Fruit fly (Drosophila melanogaster) whole organism, wandering third instar larva: ENCODE data around the gene Pgk.
A peak's percentile ranks its signal among the peaks of the same experiment; 100 is the strongest.

Experiments
- Abd-B ChIP-seq: fragments of >200 bp; optimal IDR thresholded peaks from 2 replicates; lab custom pipeline; 2017; ENCODE audit warnings: missing biosample characterization, missing genetic modification characterization
- CG9705 ChIP-seq: fragments of 200-800 bp; sonication (Bioruptor generic); optimal IDR thresholded peaks from 2 replicates; lab custom pipeline; 2018; ENCODE audit warnings: missing biosample characterization, mild to moderate bottlenecking, missing genetic modification characterization
- Dif ChIP-seq: fragments of 200-275, 200-300 bp; sonication (Bioruptor generic); optimal IDR thresholded peaks from 2 replicates; lab custom pipeline; 2018; ENCODE audit warnings: missing biosample characterization, missing genetic modification characterization; ENCODE audit not compliant: partially characterized antibody
- GATAd ChIP-seq: sonication (Bioruptor generic); optimal IDR thresholded peaks from 2 replicates; lab custom pipeline; 2016; ENCODE audit warnings: missing biosample characterization, missing genetic modification characterization
- HLH106 ChIP-seq: fragments of 200-800 bp; optimal IDR thresholded peaks from 3 replicates; lab custom pipeline; 2019; ENCODE audit warnings: missing biosample characterization, mild to moderate bottlenecking, missing genetic modification characterization, moderate library complexity
- Mio ChIP-seq: sonication (Bioruptor generic); optimal IDR thresholded peaks from 2 replicates; lab custom pipeline; 2016; ENCODE audit warnings: missing biosample characterization, missing genetic modification characterization
- Myc ChIP-seq: fragments of >200 bp; optimal IDR thresholded peaks from 2 replicates; lab custom pipeline; 2017
- N ChIP-seq: fragments of >200 bp; optimal IDR thresholded peaks from 2 replicates; lab custom pipeline; 2018; ENCODE audit warnings: missing biosample characterization, missing external identifiers, missing genetic modification characterization
- OdsH ChIP-seq: fragments of 200-800 bp; sonication (Bioruptor generic); optimal IDR thresholded peaks from 2 replicates; lab custom pipeline; 2016; ENCODE audit warnings: missing biosample characterization, mild to moderate bottlenecking, missing genetic modification characterization
- Rel ChIP-seq, 2 experiments: fragments of 200-800 bp; sonication (Bioruptor generic) in 1 of 2; optimal IDR thresholded peaks; 2 replicates in 1 of 2; 3 replicates in 1 of 2; lab custom pipeline; 2016 to 2019; ENCODE audit warnings: mild to moderate bottlenecking in 2 of 2, missing biosample characterization in 2 of 2, missing genetic modification characterization in 2 of 2, moderate library complexity in 1 of 2
- Sp1 ChIP-seq: fragments of 200-800 bp; sonication (Bioruptor generic); optimal IDR thresholded peaks from 3 replicates; lab custom pipeline; 2019; ENCODE audit warnings: missing biosample characterization, mild to moderate bottlenecking, missing genetic modification characterization, moderate library complexity
- Vsx2 ChIP-seq: fragments of 200-300, 225-300 bp; sonication (Bioruptor generic); optimal IDR thresholded peaks from 2 replicates; lab custom pipeline; 2018; ENCODE audit warnings: missing biosample characterization, missing genetic modification characterization; ENCODE audit not compliant: partially characterized antibody
- brk ChIP-seq: fragments of 200-800 bp; sonication (Bioruptor generic); optimal IDR thresholded peaks from 2 replicates; lab custom pipeline; 2016; ENCODE audit warnings: missing biosample characterization, mild to moderate bottlenecking, missing genetic modification characterization
- dl ChIP-seq, 2 experiments: fragments of 175-275, 200-275 bp in 1 of 2; fragments of 200-275 bp in 1 of 2; sonication (Bioruptor generic); optimal IDR thresholded peaks; lab custom pipeline; 2018; ENCODE audit warnings: mild to moderate bottlenecking in 2 of 2, missing biosample characterization in 2 of 2, missing genetic modification characterization in 2 of 2, moderate library complexity in 2 of 2; ENCODE audit not compliant: partially characterized antibody in 2 of 2, insufficient read depth in 1 of 2
- dmrt93B ChIP-seq: fragments of 200-800 bp; sonication (Bioruptor generic); optimal IDR thresholded peaks from 2 replicates; lab custom pipeline; 2018; ENCODE audit warnings: missing biosample characterization, mild to moderate bottlenecking, missing genetic modification characterization
- dsf ChIP-seq: sonication (Bioruptor generic); optimal IDR thresholded peaks from 2 replicates; lab custom pipeline; 2016; ENCODE audit warnings: missing biosample characterization, missing genetic modification characterization, borderline replicate concordance
- ey ChIP-seq: fragments of 200-800 bp; sonication (Bioruptor generic); optimal IDR thresholded peaks from 2 replicates; lab custom pipeline; 2016; ENCODE audit warnings: missing biosample characterization, missing genetic modification characterization
- fru ChIP-seq: fragments of 200-800 bp; sonication (Bioruptor generic); optimal IDR thresholded peaks from 3 replicates; lab custom pipeline; 2016; ENCODE audit warnings: missing biosample characterization, mild to moderate bottlenecking, missing genetic modification characterization
- h ChIP-seq: fragments of 200-800 bp; sonication (Bioruptor generic); optimal IDR thresholded peaks from 3 replicates; lab custom pipeline; 2016; ENCODE audit warnings: missing biosample characterization, mild to moderate bottlenecking, missing genetic modification characterization
- jim ChIP-seq: fragments of 175-275, 200-325 bp; sonication (Bioruptor generic); optimal IDR thresholded peaks from 2 replicates; lab custom pipeline; 2016; ENCODE audit warnings: missing biosample characterization, mild to moderate bottlenecking, missing genetic modification characterization
- lola ChIP-seq: fragments of >200 bp; optimal IDR thresholded peaks from 2 replicates; lab custom pipeline; 2017; ENCODE audit warnings: missing biosample characterization, missing genetic modification characterization
- psq ChIP-seq: fragments of 200-800 bp; sonication (Bioruptor generic); optimal IDR thresholded peaks from 3 replicates; lab custom pipeline; 2017; ENCODE audit warnings: missing biosample characterization, mild to moderate bottlenecking, missing genetic modification characterization, moderate library complexity
- rgr ChIP-seq: fragments of 200-800 bp; sonication (Bioruptor generic); optimal IDR thresholded peaks from 3 replicates; lab custom pipeline; 2016; ENCODE audit warnings: missing biosample characterization, mild to moderate bottlenecking, missing genetic modification characterization
- sv ChIP-seq: fragments of 200-800 bp; sonication (Bioruptor generic); optimal IDR thresholded peaks from 3 replicates; lab custom pipeline; 2016; ENCODE audit warnings: missing biosample characterization, missing genetic modification characterization
- tai ChIP-seq: sonication (Bioruptor generic); optimal IDR thresholded peaks from 2 replicates; lab custom pipeline; 2016; ENCODE audit warnings: missing biosample characterization, missing genetic modification characterization
- usp ChIP-seq: fragments of >200 bp; optimal IDR thresholded peaks from 2 replicates; lab custom pipeline; 2017; ENCODE audit warnings: missing biosample characterization, missing genetic modification characterization
- woc ChIP-seq: sonication (Bioruptor generic); optimal IDR thresholded peaks from 2 replicates; lab custom pipeline; 2016; ENCODE audit warnings: missing biosample characterization, mild to moderate bottlenecking, missing genetic modification characterization

Pgk gene

dm6 chr2L:2725374-2725773, 27.5 kb downstream of the Pgk start, which contains the start of gene CG31689:
Gene CG31689 (plus strand): TSS chr2L:2725674.
- TF ChIP-seq Dif (GFP tag; lab: Kevin White, UChicago), result no peak
- TF ChIP-seq Abd-B, result no peak
- TF ChIP-seq h (GFP tag; lab: Kevin White, UChicago), result no peak
- TF ChIP-seq HLH106, result no peak
- no peak for TF ChIP-seq dl (GFP tag; optimal IDR thresholded peaks at IDR 0.05; lab: Kevin White, UChicago; ENCODE audit: insufficient read depth in 1 of 2, partially characterized antibody in 2 of 2)
- TF ChIP-seq CG9705, result no peak
- no peak for TF ChIP-seq sv (GFP tag; lab: Kevin White, UChicago)
- TF ChIP-seq Rel (GFP tag; optimal IDR thresholded peaks at IDR 0.05; lab: Kevin White, UChicago), result no peak
- no peak for TF ChIP-seq Rel (tag; optimal IDR thresholded peaks at IDR 0.05; lab: Kevin White, UChicago)
- TF ChIP-seq Mio (GFP tag; lab: Kevin White, UChicago), result no peak
- no peak for TF ChIP-seq Vsx2
- no peak for TF ChIP-seq woc (GFP tag; lab: Kevin White, UChicago)
- TF ChIP-seq tai, result no peak
- TF ChIP-seq usp (GFP tag; lab: Kevin White, UChicago), result no peak
- TF ChIP-seq rgr (GFP tag; lab: Kevin White, UChicago), result no peak
- no peak for TF ChIP-seq OdsH (GFP tag; lab: Kevin White, UChicago)
- no peak for TF ChIP-seq jim (GFP tag; lab: Kevin White, UChicago)
- TF ChIP-seq N (GFP tag; lab: Kevin White, UChicago), result no peak

dm6 chr2L:2724459-2724858, 28.4 kb downstream of the Pgk start:
- no peak for TF ChIP-seq CG9705
- peak; percentile 54 for TF ChIP-seq Myc (lab: Kevin White, UChicago)
- TF ChIP-seq, all 38 proteins: peak for 1

- TF ChIP-seq lola (GFP tag; lab: Kevin White, UChicago), result no peak
- TF ChIP-seq dsf, result no peak
- no peak for TF ChIP-seq Myc (lab: Kevin White, UChicago)
- TF ChIP-seq dmrt93B, result no peak
- no peak for TF ChIP-seq woc (GFP tag; lab: Kevin White, UChicago)
- no peak for TF ChIP-seq Mio (GFP tag; lab: Kevin White, UChicago)
- TF ChIP-seq ey (GFP tag; lab: Kevin White, UChicago), result no peak
- no peak for TF ChIP-seq Sp1 (GFP tag; lab: Kevin White, UChicago)
- TF ChIP-seq GATAd (GFP tag; lab: Kevin White, UChicago), result no peak
- no peak for TF ChIP-seq Dif (GFP tag; lab: Kevin White, UChicago)
- no peak for TF ChIP-seq rgr (GFP tag; lab: Kevin White, UChicago)
- TF ChIP-seq jim (GFP tag; lab: Kevin White, UChicago), result no peak
- no peak for TF ChIP-seq usp (GFP tag; lab: Kevin White, UChicago)
- TF ChIP-seq N (GFP tag; lab: Kevin White, UChicago), result no peak
- TF ChIP-seq, all 38 proteins: peak for 0
Measured at dm6 chr2L:2723100-2723499, 29.8 kb downstream of the Pgk start.

dm6 chr2L:2721317-2721716, 31.6 kb downstream of the Pgk start:
- TF ChIP-seq Vsx2, result no peak
- TF ChIP-seq psq (GFP tag; lab: Kevin White, UChicago), result no peak
- TF ChIP-seq fru (GFP tag; lab: Kevin White, UChicago), result peak; percentile 4

- TF ChIP-seq h (GFP tag; lab: Kevin White, UChicago), result peak; percentile 6
- TF ChIP-seq brk (GFP tag; lab: Kevin White, UChicago), result no peak
Measured at dm6 chr2L:2720368-2720767, 32.5 kb downstream of the Pgk start.
